Worm (Caenorhabditis elegans): ENCODE data around the gene pgp-13.

DNA sequence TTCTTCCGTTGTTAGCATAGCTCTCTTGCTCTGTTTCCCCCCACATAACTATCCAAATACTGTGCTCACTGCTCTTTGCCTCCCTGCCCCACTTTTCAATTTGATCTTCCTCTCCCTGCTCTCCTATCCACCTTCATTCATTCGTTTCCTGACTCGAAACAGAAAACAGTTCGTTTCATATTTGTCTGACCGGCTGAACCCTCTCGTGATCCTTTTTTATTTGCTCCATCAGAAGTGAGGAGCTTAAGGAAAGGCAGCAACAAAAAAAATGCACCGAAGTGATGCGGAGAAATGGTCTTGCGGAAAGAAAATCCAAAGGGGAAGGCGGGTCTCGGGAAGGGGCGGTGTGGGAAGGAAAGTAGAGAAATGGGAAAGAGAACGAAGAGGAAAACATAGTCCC is 17.1 kb upstream of the pgp-13 start:
- TF ChIP-seq eor-1 (tag; optimal IDR thresholded peaks at IDR 0.05), result no peak
- TF ChIP-seq zag-1 (tag; optimal IDR thresholded peaks at IDR 0.05), result no peak
- no peak for TF ChIP-seq tbx-2 (tag; optimal IDR thresholded peaks at IDR 0.05)
- no peak for TF ChIP-seq ZK546.5 (tag; optimal IDR thresholded peaks at IDR 0.05)

Measured in whole organism, L3 larva.